Worm (Caenorhabditis elegans) whole organism, L2 larva: ENCODE measurements around the gene F59C12.4.

Experiments used
- Y55F3AM.14 ChIP-seq: fragments of 200-800 bp; sonication (Bioruptor generic); optimal IDR thresholded peaks from 2 replicates; lab custom pipeline; 2018; ENCODE audit warnings: mild to moderate bottlenecking, missing genetic modification characterization, missing compliant biosample characterization
- ZK546.5 ChIP-seq: sonication (generic microtip); optimal IDR thresholded peaks from 2 replicates; lab custom pipeline; 2017; ENCODE audit warnings: missing biosample characterization, missing genetic modification characterization
- ama-1 ChIP-seq: fragments of 150-350 bp; optimal IDR thresholded peaks from 2 replicates; lab custom pipeline; 2018; ENCODE audit warnings: inconsistent platforms
- fos-1 ChIP-seq: fragments of 150-350 bp; optimal IDR thresholded peaks from 2 replicates; lab custom pipeline; 2014; ENCODE audit warnings: missing biosample characterization, missing genetic modification characterization
- lin-11 ChIP-seq: fragments of 150-350 bp; sonication (generic microtip); optimal IDR thresholded peaks from 2 replicates; lab custom pipeline; 2014; ENCODE audit warnings: missing biosample characterization, missing genetic modification characterization, inconsistent platforms, mixed read lengths
- lin-39 ChIP-seq: fragments of 150-350 bp; optimal IDR thresholded peaks from 2 replicates; lab custom pipeline; 2014; ENCODE audit warnings: missing biosample characterization, missing genetic modification reagents, missing genetic modification characterization
- mdl-1 ChIP-seq, 2 experiments: fragments of 150-350 bp in 1 of 2; sonication (generic microtip) in 1 of 2; optimal IDR thresholded peaks; 2 replicates each; lab custom pipeline; 2017; ENCODE audit warnings: missing biosample characterization in 2 of 2, missing genetic modification characterization in 2 of 2
- nhr-10 ChIP-seq: sonication (generic microtip); optimal IDR thresholded peaks from 2 replicates; lab custom pipeline; 2017; ENCODE audit warnings: missing biosample characterization, missing genetic modification characterization
- nhr-11 ChIP-seq: fragments of 150-350 bp; optimal IDR thresholded peaks from 2 replicates; lab custom pipeline; 2014; ENCODE audit warnings: missing biosample characterization, missing genetic modification characterization
- nhr-25 ChIP-seq: fragments of 150-350 bp; sonication (generic microtip); optimal IDR thresholded peaks from 3 replicates; lab custom pipeline; 2014; ENCODE audit warnings: missing biosample characterization, missing genetic modification characterization
- unc-62 ChIP-seq: fragments of 150-350 bp; optimal IDR thresholded peaks from 2 replicates; lab custom pipeline; 2014; ENCODE audit warnings: missing biosample characterization, missing genetic modification reagents, missing genetic modification characterization

DNA sequence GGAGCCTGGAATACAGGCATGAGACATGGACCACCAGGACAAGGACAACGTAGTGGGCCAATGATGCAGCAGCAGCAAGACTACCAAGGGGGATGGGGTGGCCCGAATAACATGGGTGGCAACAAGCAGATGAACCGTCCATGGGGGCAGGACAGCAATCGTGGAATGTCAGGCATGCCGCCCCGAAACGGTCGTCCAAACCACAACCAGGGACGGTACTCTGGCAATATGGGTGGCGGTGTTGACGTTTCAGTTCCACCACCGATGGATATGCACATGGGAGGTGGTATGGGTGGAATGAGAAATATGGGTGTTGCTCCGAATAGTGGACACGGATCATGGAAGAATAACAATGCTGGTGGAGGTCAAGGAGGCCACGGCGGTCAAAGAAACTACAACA lies 11.7 kb upstream of the F59C12.4 start:
- TF ChIP-seq Y55F3AM.14 (GFP tag; lab: Kevin White, UChicago) (no peak), lin-11 (tag; lab: Kevin White, UChicago) (no peak), mdl-1 (tag; optimal IDR thresholded peaks at IDR 0.05; lab: Kevin White, UChicago) (no peak), nhr-11 (no peak), unc-62 (GFP tag; lab: Kevin White, UChicago) (no peak), nhr-25 (no peak), fos-1 (no peak), nhr-10 (no peak), lin-39 (tag; lab: Kevin White, UChicago) (no peak), ZK546.5 (tag; lab: Kevin White, UChicago) (no peak), ama-1 (lab: Kevin White, UChicago) (no peak)
